Worm (Caenorhabditis elegans): ENCODE data around the gene B0403.6.

DNA sequence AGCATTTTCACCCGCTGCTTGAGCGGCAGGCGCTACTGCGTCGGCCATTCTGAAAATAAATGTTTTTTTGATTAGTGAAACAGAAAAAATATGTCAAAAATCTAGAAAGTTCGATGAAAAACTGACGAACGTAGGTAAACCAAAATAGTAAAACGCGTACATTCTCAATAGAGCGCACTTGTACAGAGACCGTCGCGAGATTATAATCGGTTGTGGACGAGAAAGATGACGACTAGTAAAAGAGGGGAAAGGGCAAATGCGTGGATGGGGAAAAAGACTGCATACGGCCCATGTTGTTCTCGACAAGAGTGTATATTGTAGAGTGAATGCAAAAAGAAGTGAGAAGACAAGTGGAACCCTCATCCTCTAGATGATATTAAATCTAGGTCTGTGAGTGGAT is 25.1 kb upstream of the B0403.6 start, which contains the start of gene C36B7.6:
- TF ChIP-seq sptf-1 (tag; optimal IDR thresholded peaks at IDR 0.05) (no peak), lin-13 (tag; optimal IDR thresholded peaks at IDR 0.05) (peak; percentile 41), elt-1 (tag; optimal IDR thresholded peaks at IDR 0.05; ENCODE audit: borderline replicate concordance, insufficient read depth) (peak; percentile 20), nhr-237 (tag; optimal IDR thresholded peaks at IDR 0.05) (no peak), tbx-8 (GFP tag; optimal IDR thresholded peaks at IDR 0.05) (no peak), snpc-4 (tag; optimal IDR thresholded peaks at IDR 0.05) (no peak), bed-3 (GFP tag; optimal IDR thresholded peaks at IDR 0.05) (no peak)
